Worm (Caenorhabditis elegans) whole organism, young adult: ENCODE measurements around the gene tig-2.

Experiments used
- B0336.3 ChIP-seq: fragments of 200-800 bp; sonication (Bioruptor generic); IDR thresholded peaks from 2 replicates; pipeline ENCODE4 v1.3.6; 2022; ENCODE audit warnings: missing genetic modification characterization, missing compliant biosample characterization
- C06A6.2 ChIP-seq: fragments of 200-800 bp; sonication (Bioruptor generic); conservative IDR thresholded peaks from 2 replicates; pipeline ENCODE4 v1.3.6; 2022; ENCODE audit warnings: missing genetic modification characterization, missing compliant biosample characterization
- D2030.7 ChIP-seq: fragments of 200-800 bp; sonication (Bioruptor generic); IDR thresholded peaks from 2 replicates; pipeline ENCODE4 v1.3.6; 2022; ENCODE audit warnings: missing genetic modification reagents, missing genetic modification characterization, missing compliant biosample characterization
- F22D6.2 ChIP-seq: sonication (generic microtip); optimal IDR thresholded peaks from 2 replicates; lab custom pipeline; 2016; ENCODE audit warnings: mild to moderate bottlenecking, missing genetic modification characterization, missing compliant biosample characterization
- F33H1.4 ChIP-seq: fragments of 200-800 bp; sonication (Bioruptor generic); IDR thresholded peaks from 2 replicates; pipeline ENCODE4 v1.3.6; 2022; ENCODE audit warnings: missing genetic modification reagents, missing genetic modification characterization, missing compliant biosample characterization
- F39B2.1 ChIP-seq: fragments of 200-800 bp; sonication (Bioruptor generic); IDR thresholded peaks from 2 replicates; pipeline ENCODE4 v1.3.6; 2022; ENCODE audit warnings: missing genetic modification reagents, missing genetic modification characterization, missing compliant biosample characterization
- F57C9.4 ChIP-seq: sonication (generic microtip); optimal IDR thresholded peaks from 2 replicates; lab custom pipeline; 2017; ENCODE audit warnings: mild to moderate bottlenecking, missing genetic modification characterization, missing compliant biosample characterization
- K11D2.4 ChIP-seq: fragments of 200-800 bp; sonication (Bioruptor generic); IDR thresholded peaks from 2 replicates; pipeline ENCODE4 v1.3.6; 2022; ENCODE audit warnings: missing genetic modification reagents, missing genetic modification characterization, missing compliant biosample characterization
- T07F8.4 ChIP-seq: sonication (generic microtip); optimal IDR thresholded peaks from 2 replicates; lab custom pipeline; 2016; ENCODE audit warnings: mild to moderate bottlenecking, missing genetic modification characterization, moderate library complexity, missing compliant biosample characterization
- Y53G8AR.9 ChIP-seq: fragments of 200-800 bp; sonication (Bioruptor generic); conservative IDR thresholded peaks from 2 replicates; pipeline ENCODE4 v1.3.6; 2022; ENCODE audit warnings: missing genetic modification reagents, missing genetic modification characterization, missing compliant biosample characterization
- Y67H2A.10 ChIP-seq: fragments of 200-800 bp; sonication (Bioruptor generic); conservative IDR thresholded peaks from 2 replicates; pipeline ENCODE4 v1.3.6; 2022; ENCODE audit warnings: missing genetic modification reagents, missing genetic modification characterization, missing compliant biosample characterization
- Y79H2A.3 ChIP-seq: fragments of 200-800 bp; sonication (Bioruptor generic); conservative IDR thresholded peaks from 2 replicates; pipeline ENCODE4 v1.3.6; 2022; ENCODE audit warnings: missing genetic modification reagents, missing genetic modification characterization, missing compliant biosample characterization
- Y95B8A.8 ChIP-seq: fragments of 200-800 bp; sonication (Bioruptor generic); IDR thresholded peaks from 2 replicates; pipeline ENCODE4 v1.3.6; 2022; ENCODE audit warnings: missing genetic modification reagents, missing genetic modification characterization, missing compliant biosample characterization
- aptf-2 ChIP-seq: fragments of 200-800 bp; sonication (Bioruptor generic); conservative IDR thresholded peaks from 2 replicates; pipeline ENCODE4 v1.3.6; 2022; ENCODE audit warnings: missing genetic modification reagents, missing genetic modification characterization, missing compliant biosample characterization
- athp-1 ChIP-seq: sonication (generic microtip); optimal IDR thresholded peaks from 2 replicates; lab custom pipeline; 2017; ENCODE audit warnings: mild to moderate bottlenecking, missing genetic modification characterization, missing compliant biosample characterization
- attf-3 ChIP-seq: fragments of 200-800 bp; sonication (Bioruptor generic); conservative IDR thresholded peaks from 2 replicates; pipeline ENCODE4 v1.3.6; 2022; ENCODE audit warnings: missing genetic modification reagents, missing genetic modification characterization, missing compliant biosample characterization
- attf-5 ChIP-seq: fragments of 200-800 bp; sonication (Bioruptor generic); optimal IDR thresholded peaks from 2 replicates; lab custom pipeline; 2018; ENCODE audit warnings: mild to moderate bottlenecking, missing genetic modification characterization, missing compliant biosample characterization
- attf-6 ChIP-seq: fragments of 200-800 bp; sonication (Bioruptor generic); IDR thresholded peaks from 2 replicates; pipeline ENCODE4 v1.3.6; 2022; ENCODE audit warnings: missing genetic modification reagents, missing genetic modification characterization, missing compliant biosample characterization
- bed-1 ChIP-seq: fragments of 200-800 bp; sonication (Bioruptor generic); IDR thresholded peaks from 2 replicates; pipeline ENCODE4 v1.3.6; 2022; ENCODE audit warnings: missing genetic modification reagents, missing genetic modification characterization, missing compliant biosample characterization
- ceh-27 ChIP-seq: fragments of 200-800 bp; sonication (Bioruptor generic); optimal IDR thresholded peaks from 2 replicates; lab custom pipeline; 2018; ENCODE audit warnings: mild to moderate bottlenecking, missing genetic modification characterization, moderate library complexity, missing compliant biosample characterization
- ceh-79 ChIP-seq: sonication (generic microtip); optimal IDR thresholded peaks from 2 replicates; lab custom pipeline; 2017; ENCODE audit warnings: mild to moderate bottlenecking, missing genetic modification characterization, missing compliant biosample characterization
- ceh-91 ChIP-seq: fragments of 200-800 bp; sonication (Bioruptor generic); IDR thresholded peaks from 2 replicates; pipeline ENCODE4 v1.3.6; 2022; ENCODE audit warnings: missing genetic modification reagents, missing genetic modification characterization, missing compliant biosample characterization
- die-1 ChIP-seq: sonication (generic microtip); optimal IDR thresholded peaks from 2 replicates; lab custom pipeline; 2016; ENCODE audit warnings: missing genotype, mild to moderate bottlenecking, missing genetic modification characterization, missing compliant biosample characterization
- dox-1 ChIP-seq: fragments of 200-800 bp; sonication (Bioruptor generic); IDR thresholded peaks from 2 replicates; pipeline ENCODE4 v1.3.6; 2022; ENCODE audit warnings: missing genetic modification reagents, missing genetic modification characterization, missing compliant biosample characterization
- dpl-1 ChIP-seq: fragments of 150-350 bp; optimal IDR thresholded peaks from 2 replicates; lab custom pipeline; 2014; ENCODE audit warnings: missing biosample characterization, missing genetic modification reagents, missing genetic modification characterization
- ekl-4 ChIP-seq: fragments of 200-800 bp; sonication (Bioruptor generic); IDR thresholded peaks from 2 replicates; pipeline ENCODE4 v1.3.6; 2022; ENCODE audit warnings: missing genetic modification reagents, missing genetic modification characterization, missing compliant biosample characterization
- fkh-3 ChIP-seq: sonication (generic microtip); optimal IDR thresholded peaks from 2 replicates; lab custom pipeline; 2016; ENCODE audit warnings: mild to moderate bottlenecking, missing genetic modification characterization, missing compliant biosample characterization
- hrde-1 ChIP-seq: sonication (generic microtip); optimal IDR thresholded peaks from 2 replicates; lab custom pipeline; 2016; ENCODE audit warnings: missing genetic modification characterization, mild to moderate bottlenecking, missing compliant biosample characterization, moderate library complexity, missing genotype, missing genetic modification reagents, borderline replicate concordance
- lag-1 ChIP-seq: fragments of 200-800 bp; sonication (Bioruptor generic); IDR thresholded peaks from 2 replicates; pipeline ENCODE4 v1.3.6; 2022; ENCODE audit warnings: missing genetic modification reagents, missing genetic modification characterization, missing compliant biosample characterization
- let-526 ChIP-seq: fragments of 200-800 bp; sonication (Bioruptor generic); IDR thresholded peaks from 2 replicates; pipeline ENCODE4 v1.3.6; 2022; ENCODE audit warnings: missing genetic modification reagents, missing genetic modification characterization, missing compliant biosample characterization
- lsy-27 ChIP-seq: sonication (generic microtip); optimal IDR thresholded peaks from 2 replicates; lab custom pipeline; 2017; ENCODE audit warnings: missing genetic modification characterization, mild to moderate bottlenecking, missing compliant biosample characterization, antibody characterized with exemption, missing genotype, borderline replicate concordance; ENCODE audit not compliant: insufficient read depth
- madf-10 ChIP-seq: sonication (generic microtip); optimal IDR thresholded peaks from 2 replicates; lab custom pipeline; 2016; ENCODE audit warnings: mild to moderate bottlenecking, missing genetic modification characterization, missing compliant biosample characterization
- nfya-2 ChIP-seq: fragments of 200-800 bp; sonication (Bioruptor generic); IDR thresholded peaks from 2 replicates; pipeline ENCODE4 v1.3.6; 2022; ENCODE audit warnings: missing genetic modification reagents, missing genetic modification characterization, missing compliant biosample characterization
- rcor-1 ChIP-seq: fragments of 200-800 bp; sonication (Bioruptor generic); IDR thresholded peaks from 2 replicates; pipeline ENCODE4 v1.3.6; 2022; ENCODE audit warnings: missing genetic modification reagents, missing genetic modification characterization, missing compliant biosample characterization
- rec-8 ChIP-seq, 2 experiments: sonication (generic microtip); optimal IDR thresholded peaks; 2 replicates each; lab custom pipeline; 2016; ENCODE audit warnings: mild to moderate bottlenecking in 2 of 2, missing genetic modification characterization in 2 of 2, missing genetic modification reagents in 2 of 2, missing genotype in 2 of 2, missing biosample characterization in 1 of 2, missing compliant biosample characterization in 1 of 2, moderate library complexity in 1 of 2
- repo-1 ChIP-seq: sonication (generic microtip); optimal IDR thresholded peaks from 2 replicates; lab custom pipeline; 2017; ENCODE audit warnings: mild to moderate bottlenecking, missing genetic modification characterization, missing compliant biosample characterization
- sea-2 ChIP-seq: fragments of 200-800 bp; sonication (Bioruptor generic); IDR thresholded peaks from 2 replicates; pipeline ENCODE4 v1.3.6; 2022; ENCODE audit warnings: missing genetic modification characterization, missing compliant biosample characterization
- snpc-4 ChIP-seq, 5 experiments: fragments of 150-350 bp in 1 of 5; sonication (generic microtip) in 4 of 5; optimal IDR thresholded peaks; 2 replicates each; lab custom pipeline; 2014 to 2018; ENCODE audit warnings: missing genetic modification characterization in 5 of 5, missing biosample characterization in 3 of 5, antibody characterized with exemption in 2 of 5, mild to moderate bottlenecking in 2 of 5, missing compliant biosample characterization in 2 of 5, missing genotype in 2 of 5, moderate library complexity in 2 of 5, missing genetic modification reagents in 1 of 5
- somi-1 ChIP-seq: fragments of 200-800 bp; sonication (Bioruptor generic); optimal IDR thresholded peaks from 2 replicates; lab custom pipeline; 2018; ENCODE audit warnings: mild to moderate bottlenecking, missing genetic modification characterization, missing compliant biosample characterization
- sptf-2 ChIP-seq: fragments of 200-800 bp; sonication (Bioruptor generic); optimal IDR thresholded peaks from 2 replicates; lab custom pipeline; 2018; ENCODE audit warnings: mild to moderate bottlenecking, missing genetic modification characterization, missing compliant biosample characterization
- unc-130 ChIP-seq: sonication (generic microtip); optimal IDR thresholded peaks from 2 replicates; lab custom pipeline; 2016; ENCODE audit warnings: missing genetic modification reagents, missing genetic modification characterization, missing compliant biosample characterization
- unc-62 ChIP-seq: fragments of 150-350 bp; optimal IDR thresholded peaks from 2 replicates; lab custom pipeline; 2014; ENCODE audit warnings: missing biosample characterization, missing genetic modification reagents, missing genetic modification characterization
- zfh-2 ChIP-seq: fragments of 200-800 bp; sonication (Bioruptor generic); conservative IDR thresholded peaks from 2 replicates; pipeline ENCODE4 v1.3.6; 2022; ENCODE audit warnings: missing genetic modification reagents, missing genetic modification characterization, missing compliant biosample characterization
- ztf-18 ChIP-seq: sonication (generic microtip); optimal IDR thresholded peaks from 2 replicates; lab custom pipeline; 2016; ENCODE audit warnings: missing genotype, mild to moderate bottlenecking, missing genetic modification characterization, missing compliant biosample characterization
- ztf-22 ChIP-seq: fragments of 200-800 bp; sonication (Bioruptor generic); optimal IDR thresholded peaks from 2 replicates; lab custom pipeline; 2018; ENCODE audit warnings: mild to moderate bottlenecking, missing genetic modification characterization, moderate library complexity, missing compliant biosample characterization
- ztf-25 ChIP-seq: fragments of 200-800 bp; sonication (Bioruptor generic); IDR thresholded peaks from 2 replicates; pipeline ENCODE4 v1.3.6; 2022; ENCODE audit warnings: missing genetic modification reagents, missing genetic modification characterization, missing compliant biosample characterization
- ztf-6 ChIP-seq: fragments of 200-800 bp; sonication (Bioruptor generic); IDR thresholded peaks from 2 replicates; pipeline ENCODE4 v1.3.6; 2022; ENCODE audit warnings: missing genetic modification reagents, missing genetic modification characterization, missing compliant biosample characterization

The tig-2 gene

DNA sequence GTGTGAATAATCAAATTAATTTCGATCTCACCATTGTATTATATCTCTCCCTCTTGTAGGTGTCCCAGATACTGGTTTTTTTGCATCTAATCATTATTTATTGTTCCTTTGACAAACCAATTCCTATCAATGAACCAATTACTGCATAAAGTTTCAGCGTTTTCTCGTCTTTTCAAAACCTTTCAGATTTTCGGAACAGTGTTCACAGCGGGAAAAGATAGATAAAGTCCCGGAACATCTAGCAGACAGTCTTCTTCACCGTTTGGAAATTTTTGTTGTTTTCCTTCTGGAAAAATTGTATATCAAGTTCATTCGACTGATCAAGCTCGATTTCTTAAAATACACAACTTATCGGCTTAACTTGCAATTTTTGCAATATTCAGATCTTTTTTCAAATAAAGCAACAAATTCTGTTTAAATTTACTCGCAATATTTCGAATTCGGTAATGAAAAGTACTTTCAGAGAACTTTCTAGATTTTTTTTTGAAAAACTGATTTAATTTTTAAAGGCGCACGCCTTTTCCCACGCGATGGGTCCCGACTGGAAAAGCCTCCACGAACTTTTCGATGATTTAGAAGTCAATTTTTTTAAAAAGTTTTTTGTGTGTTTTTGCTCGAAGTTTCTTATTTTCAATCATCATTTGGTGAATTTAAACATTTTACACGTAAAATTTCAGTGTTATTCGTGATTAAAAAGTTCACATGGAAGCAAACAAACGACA is 25.5 kb upstream of the tig-2 start, which contains the start of gene pgl-3:
Gene pgl-3 (plus strand): TSS at position 672 of the 722 bp plus-strand sequence.
- TF ChIP-seq ztf-18 (tag; lab: Kevin White, UChicago) (no peak), ztf-6 (GFP tag; lab: Robert Waterston, UW) (no peak), madf-10 (tag; lab: Kevin White, UChicago) (no peak), die-1 (no peak), T07F8.4 (tag; lab: Kevin White, UChicago) (no peak), Y79H2A.3 (GFP tag; lab: Robert Waterston, UW) (peak; percentile 99), Y95B8A.8 (GFP tag; lab: Robert Waterston, UW) (peak; percentile 90; the same call in 1 of the 2 replicates), bed-1 (no peak), repo-1 (tag; lab: Kevin White, UChicago) (no peak), let-526 (GFP tag; lab: Robert Waterston, UW) (no peak), ekl-4 (GFP tag; lab: Robert Waterston, UW) (no peak), lag-1 (GFP tag; lab: Robert Waterston, UW) (no peak), F39B2.1 (peak; percentile 73), C06A6.2 (GFP tag; lab: Robert Waterston, UW) (no peak), Y67H2A.10 (no peak), zfh-2 (GFP tag; lab: Robert Waterston, UW) (no peak), F22D6.2 (tag; lab: Kevin White, UChicago) (no peak), ceh-27 (GFP tag; lab: Kevin White, UChicago) (no peak), sptf-2 (GFP tag; lab: Kevin White, UChicago) (no peak), attf-3 (GFP tag; lab: Robert Waterston, UW) (no peak), snpc-4 (GFP tag; optimal IDR thresholded peaks at IDR 0.05; lab: Kevin White, UChicago) (peak; percentile 24), snpc-4 (tag; optimal IDR thresholded peaks at IDR 0.05; lab: Kevin White, UChicago) (no peak), unc-62 (no peak), attf-5 (GFP tag; lab: Kevin White, UChicago) (no peak), athp-1 (tag; lab: Kevin White, UChicago) (no peak), rec-8 (tag; optimal IDR thresholded peaks at IDR 0.05; lab: Kevin White, UChicago) (no peak), lsy-27 (tag; lab: Kevin White, UChicago) (no peak), F57C9.4 (tag; lab: Kevin White, UChicago) (no peak), nfya-2 (no peak), ceh-91 (peak; percentile 45; the same call in 1 of the 2 replicates), ceh-79 (tag; lab: Kevin White, UChicago) (no peak), hrde-1 (tag; lab: Kevin White, UChicago) (peak; percentile 88), D2030.7 (peak; percentile 77), fkh-3 (tag; lab: Kevin White, UChicago) (no peak), attf-6 (GFP tag; lab: Robert Waterston, UW) (peak; percentile 61), aptf-2 (GFP tag; lab: Robert Waterston, UW) (no peak), Y53G8AR.9 (GFP tag; lab: Robert Waterston, UW) (peak; percentile 76; the same call in 1 of the 2 replicates), K11D2.4 (no peak), B0336.3 (GFP tag; lab: Robert Waterston, UW) (peak; percentile 48; the same call in 1 of the 2 replicates), rcor-1 (GFP tag; lab: Robert Waterston, UW) (no peak; the same call in 1 of the 2 replicates), sea-2 (no peak), ztf-22 (GFP tag; lab: Kevin White, UChicago) (no peak), ztf-25 (no peak), F33H1.4 (peak; percentile 72), dox-1 (GFP tag; lab: Robert Waterston, UW) (no peak), somi-1 (no peak), unc-130 (GFP tag; lab: Kevin White, UChicago) (peak; percentile 11), dpl-1 (GFP tag; lab: Kevin White, UChicago) (peak; percentile 22)
